Fruit fly (Drosophila melanogaster) whole organism, embryonic: ENCODE data around the gene Sptr.

ENCODE experiments used
- Aef1 ChIP-seq: fragments of 200-800 bp; sonication (Bioruptor generic); IDR thresholded peaks from 3 replicates; pipeline ENCODE4 v1.3.6; 2022; ENCODE audit warnings: missing biosample characterization, missing genetic modification characterization
- CG10979 ChIP-seq: fragments of 200-800 bp; sonication (Bioruptor generic); optimal IDR thresholded peaks from 2 replicates; lab custom pipeline; 2018; ENCODE audit warnings: missing biosample characterization, mild to moderate bottlenecking, missing genetic modification characterization, moderate library complexity
- CG13287 ChIP-seq: fragments of 200-800 bp; sonication (Bioruptor generic); IDR thresholded peaks from 2 replicates; pipeline ENCODE4 v1.3.6; 2022; ENCODE audit warnings: missing biosample characterization, missing genetic modification characterization; ENCODE audit not compliant: partially characterized antibody
- CG14441 ChIP-seq: fragments of 200-800 bp; sonication (Bioruptor generic); IDR thresholded peaks from 2 replicates; pipeline ENCODE4 v1.3.6; 2022; ENCODE audit warnings: missing biosample characterization, missing genetic modification characterization
- CG1603 ChIP-seq: fragments of 200-800 bp; sonication (Bioruptor generic); optimal IDR thresholded peaks from 2 replicates; lab custom pipeline; 2019; ENCODE audit warnings: missing biosample characterization, mild to moderate bottlenecking, missing genetic modification characterization, moderate library complexity
- CG18476 ChIP-seq: fragments of 200-800 bp; sonication (Bioruptor generic); optimal IDR thresholded peaks from 2 replicates; lab custom pipeline; 2016; ENCODE audit warnings: missing biosample characterization, mild to moderate bottlenecking, missing genetic modification characterization
- CG31365 ChIP-seq: fragments of 200-800 bp; sonication (Bioruptor generic); optimal IDR thresholded peaks from 2 replicates; lab custom pipeline; 2018; ENCODE audit warnings: missing biosample characterization, mild to moderate bottlenecking, missing genetic modification characterization
- CG34422 ChIP-seq: fragments of 200-800 bp; sonication (Bioruptor generic); IDR thresholded peaks from 3 replicates; pipeline ENCODE4 v1.3.6; 2022; ENCODE audit warnings: missing biosample characterization, missing genetic modification characterization
- CG6791 ChIP-seq: fragments of 200-800 bp; sonication (Bioruptor generic); IDR thresholded peaks from 3 replicates; pipeline ENCODE4 v1.3.6; 2022; ENCODE audit warnings: missing biosample characterization, missing genetic modification characterization; ENCODE audit not compliant: partially characterized antibody
- CG6854 ChIP-seq: fragments of 200-800 bp; sonication (Bioruptor generic); optimal IDR thresholded peaks from 3 replicates; lab custom pipeline; 2017; ENCODE audit warnings: missing biosample characterization, mild to moderate bottlenecking, missing genetic modification characterization
- CG7357 ChIP-seq: fragments of 200-800 bp; sonication (Bioruptor generic); IDR thresholded peaks from 3 replicates; pipeline ENCODE4 v1.3.6; 2022; ENCODE audit warnings: missing biosample characterization, missing genetic modification characterization
- CG7372 ChIP-seq: fragments of 200-800 bp; sonication (Bioruptor generic); IDR thresholded peaks from 2 replicates; pipeline ENCODE4 v1.3.6; 2022; ENCODE audit warnings: missing biosample characterization, missing genetic modification characterization
- CG7745 ChIP-seq: fragments of 200-800 bp; sonication (Bioruptor generic); optimal IDR thresholded peaks from 2 replicates; lab custom pipeline; 2018; ENCODE audit warnings: missing biosample characterization, mild to moderate bottlenecking, missing genetic modification characterization, moderate library complexity
- CG8290 ChIP-seq, 3 experiments: fragments of 200-800 bp; sonication (Bioruptor generic); optimal IDR thresholded peaks; 2 replicates each; lab custom pipeline; 2016 to 2019; ENCODE audit warnings: missing biosample characterization in 3 of 3, missing genetic modification characterization in 3 of 3, mild to moderate bottlenecking in 2 of 3, moderate library complexity in 1 of 3
- CTCF ChIP-seq: fragments of 200-800 bp; sonication (Bioruptor generic); optimal IDR thresholded peaks from 2 replicates; lab custom pipeline; 2017; ENCODE audit warnings: missing biosample characterization, mild to moderate bottlenecking, missing genetic modification characterization, moderate library complexity
- E2f1 ChIP-seq: fragments of 200-800 bp; sonication (Bioruptor generic); IDR thresholded peaks from 2 replicates; pipeline ENCODE4 v1.3.6; 2022; ENCODE audit warnings: missing biosample characterization, missing genetic modification characterization
- Fer1 ChIP-seq: fragments of 200-800 bp; sonication (Bioruptor generic); optimal IDR thresholded peaks from 2 replicates; lab custom pipeline; 2017; ENCODE audit warnings: missing biosample characterization, mild to moderate bottlenecking, missing genetic modification characterization
- HHEX ChIP-seq: fragments of 200-800 bp; sonication (Bioruptor generic); optimal IDR thresholded peaks from 3 replicates; lab custom pipeline; 2017; ENCODE audit warnings: missing biosample characterization, mild to moderate bottlenecking, missing genetic modification characterization, missing genetic modification reagents
- Hr39 ChIP-seq: fragments of >200 bp; optimal IDR thresholded peaks from 2 replicates; lab custom pipeline; 2017
- Kr ChIP-seq: fragments of 200-800 bp; sonication (Bioruptor generic); optimal IDR thresholded peaks from 2 replicates; lab custom pipeline; 2017; ENCODE audit warnings: missing biosample characterization, mild to moderate bottlenecking, missing genetic modification characterization
- Nf-YB ChIP-seq: fragments of 200-800 bp; sonication (Bioruptor generic); optimal IDR thresholded peaks from 3 replicates; lab custom pipeline; 2019; ENCODE audit warnings: missing biosample characterization, mild to moderate bottlenecking, missing genetic modification characterization, moderate library complexity
- Nf-YC ChIP-seq: fragments of 200-800 bp; optimal IDR thresholded peaks from 3 replicates; lab custom pipeline; 2019; ENCODE audit warnings: missing biosample characterization, mild to moderate bottlenecking, missing genetic modification characterization, moderate library complexity
- Ravus ChIP-seq: fragments of 200-800 bp; sonication (Bioruptor generic); IDR thresholded peaks from 2 replicates; pipeline ENCODE4 v1.3.6; 2022; ENCODE audit warnings: missing biosample characterization, missing genetic modification characterization
- Ssrp ChIP-seq: fragments of 200-800 bp; sonication (Bioruptor generic); optimal IDR thresholded peaks from 2 replicates; lab custom pipeline; 2018; ENCODE audit warnings: missing biosample characterization, mild to moderate bottlenecking, missing genetic modification characterization, moderate library complexity
- aop ChIP-seq: fragments of 200-800 bp; sonication (Bioruptor generic); IDR thresholded peaks from 2 replicates; pipeline ENCODE4 v1.3.6; 2022; ENCODE audit warnings: missing biosample characterization, missing genetic modification characterization
- cato ChIP-seq: fragments of 200-800 bp; sonication (Bioruptor generic); optimal IDR thresholded peaks from 2 replicates; lab custom pipeline; 2016; ENCODE audit warnings: missing biosample characterization, missing genetic modification characterization, borderline replicate concordance
- eyg ChIP-seq: fragments of 200-800 bp; sonication (Bioruptor generic); optimal IDR thresholded peaks from 3 replicates; lab custom pipeline; 2016; ENCODE audit warnings: missing biosample characterization, missing genetic modification characterization
- fru ChIP-seq: fragments of >200 bp; optimal IDR thresholded peaks from 2 replicates; lab custom pipeline; 2017
- gfzf ChIP-seq: fragments of 200-800 bp; sonication (Bioruptor generic); optimal IDR thresholded peaks from 2 replicates; lab custom pipeline; 2016; ENCODE audit warnings: missing biosample characterization, mild to moderate bottlenecking, missing genetic modification characterization, moderate library complexity
- grau ChIP-seq: fragments of 200-800 bp; optimal IDR thresholded peaks from 3 replicates; lab custom pipeline; 2019; ENCODE audit warnings: missing biosample characterization, mild to moderate bottlenecking, missing genetic modification characterization, moderate library complexity
- h ChIP-seq: fragments of >200 bp; optimal IDR thresholded peaks from 2 replicates; lab custom pipeline; 2017
- her ChIP-seq: fragments of 200-800 bp; sonication (Bioruptor generic); optimal IDR thresholded peaks from 2 replicates; lab custom pipeline; 2016; ENCODE audit warnings: missing biosample characterization, missing genetic modification characterization
- inv ChIP-seq: fragments of 200-800 bp; sonication (Bioruptor generic); IDR thresholded peaks from 2 replicates; pipeline ENCODE4 v1.3.6; 2022; ENCODE audit warnings: missing biosample characterization, missing genetic modification characterization; ENCODE audit not compliant: partially characterized antibody
- kah ChIP-seq: fragments of 200-800 bp; sonication (Bioruptor generic); optimal IDR thresholded peaks from 2 replicates; lab custom pipeline; 2018; ENCODE audit warnings: missing biosample characterization, mild to moderate bottlenecking, missing genetic modification characterization
- ken ChIP-seq: fragments of 200-800 bp; sonication (Bioruptor generic); IDR thresholded peaks from 3 replicates; pipeline ENCODE4 v1.3.6; 2022; ENCODE audit warnings: missing biosample characterization, missing genetic modification characterization
- lilli ChIP-seq: fragments of 200-800 bp; sonication (Bioruptor generic); optimal IDR thresholded peaks from 3 replicates; lab custom pipeline; 2016; ENCODE audit warnings: missing biosample characterization, missing genetic modification characterization
- nom ChIP-seq: fragments of 200-800 bp; sonication (Bioruptor generic); optimal IDR thresholded peaks from 2 replicates; lab custom pipeline; 2017; ENCODE audit warnings: missing biosample characterization, missing genetic modification characterization, mild to moderate bottlenecking, moderate library complexity, missing genetic modification reagents
- p53 ChIP-seq: fragments of 200-800 bp; sonication (Bioruptor generic); optimal IDR thresholded peaks from 2 replicates; lab custom pipeline; 2016; ENCODE audit warnings: missing biosample characterization, missing genetic modification characterization
- row ChIP-seq: fragments of 200-800 bp; sonication (Bioruptor generic); IDR thresholded peaks from 3 replicates; pipeline ENCODE4 v1.3.6; 2022; ENCODE audit warnings: missing biosample characterization, missing genetic modification characterization
- run ChIP-seq: fragments of 200-800 bp; sonication (Bioruptor generic); optimal IDR thresholded peaks from 3 replicates; lab custom pipeline; 2018; ENCODE audit warnings: missing biosample characterization, mild to moderate bottlenecking, missing genetic modification characterization
- salm ChIP-seq: fragments of 200-800 bp; sonication (Bioruptor generic); optimal IDR thresholded peaks from 2 replicates; lab custom pipeline; 2018; ENCODE audit warnings: missing biosample characterization, mild to moderate bottlenecking, missing genetic modification characterization
- shn ChIP-seq: fragments of 200-800 bp; sonication (Bioruptor generic); optimal IDR thresholded peaks from 3 replicates; lab custom pipeline; 2016; ENCODE audit warnings: missing biosample characterization, missing genetic modification characterization
- sr ChIP-seq: fragments of 200-800 bp; sonication (Bioruptor generic); IDR thresholded peaks from 3 replicates; pipeline ENCODE4 v1.3.6; 2022; ENCODE audit warnings: missing biosample characterization, missing genetic modification characterization
- tin ChIP-seq: fragments of 200-800 bp; sonication (Bioruptor generic); optimal IDR thresholded peaks from 3 replicates; lab custom pipeline; 2016; ENCODE audit warnings: missing biosample characterization, missing genetic modification characterization
- tna ChIP-seq: fragments of 200-800 bp; sonication (Bioruptor generic); IDR thresholded peaks from 2 replicates; pipeline ENCODE4 v1.3.6; 2022; ENCODE audit warnings: missing biosample characterization, missing genetic modification characterization; ENCODE audit not compliant: partially characterized antibody
- vvl ChIP-seq: fragments of 200-800 bp; sonication (Bioruptor generic); IDR thresholded peaks from 2 replicates; pipeline ENCODE4 v1.3.6; 2022; ENCODE audit warnings: missing biosample characterization, missing genetic modification characterization

Gene Sptr

dm6 chrX:8450214-8450904, 13.9 kb downstream of the Sptr start (continued):
- peak; percentile 48; the same call in 2 of the 3 replicates for TF ChIP-seq row (GFP tag; lab: Robert Waterston, UW)
- TF ChIP-seq lilli (GFP tag; lab: Kevin White, UChicago), result peak; percentile 4

- TF ChIP-seq sr (peak; percentile 61; the same call in 1 of the 3 replicates), CG6854 (GFP tag; lab: Kevin White, UChicago) (no peak), CG6791 (GFP tag; lab: Robert Waterston, UW) (peak; percentile 57; the same call in 2 of the 3 replicates), CG8290 (GFP tag; optimal IDR thresholded peaks at IDR 0.05; lab: Kevin White, UChicago) (peak; percentile 50), CG8290 (tag; optimal IDR thresholded peaks at IDR 0.05; lab: Kevin White, UChicago) (no peak), CTCF (GFP tag; lab: Kevin White, UChicago) (peak; percentile 60), Hr39 (lab: Kevin White, UChicago) (peak; percentile 85), HHEX (GFP tag; lab: Kevin White, UChicago) (no peak), fru (no peak), Fer1 (GFP tag; lab: Kevin White, UChicago) (no peak), CG1603 (tag; lab: Kevin White, UChicago) (no peak)
These were observed 16.1 kb downstream of the Sptr start for dm6 chrX:8448171-8448570.

- TF ChIP-seq inv (GFP tag; lab: Robert Waterston, UW) (no peak), ken (no peak), shn (GFP tag; lab: Kevin White, UChicago) (no peak), CG34422 (no peak), CG7357 (GFP tag; lab: Robert Waterston, UW) (no peak), kah (GFP tag; lab: Kevin White, UChicago) (no peak), CG31365 (tag; lab: Kevin White, UChicago) (no peak), salm (tag; lab: Kevin White, UChicago) (no peak), Nf-YC (peak; percentile 50), E2f1 (no peak), Nf-YB (peak; percentile 78), p53 (GFP tag; lab: Kevin White, UChicago) (no peak), tna (GFP tag; lab: Robert Waterston, UW) (no peak)
These were observed 17.1 kb downstream of the Sptr start for dm6 chrX:8447166-8447565.

- TF ChIP-seq aop (GFP tag; lab: Robert Waterston, UW) (no peak), Ssrp (tag; lab: Kevin White, UChicago) (peak; percentile 81), nom (GFP tag; lab: Kevin White, UChicago) (no peak), CG10979 (tag; lab: Kevin White, UChicago) (peak; percentile 86), Ravus (GFP tag; lab: Robert Waterston, UW) (no peak), gfzf (GFP tag; lab: Kevin White, UChicago) (no peak), Kr (no peak), Aef1 (GFP tag; lab: Robert Waterston, UW) (no peak), CG7372 (GFP tag; lab: Robert Waterston, UW) (0 out of 2 replicates have a peak, but pooled peaks have one; percentile 8), her (GFP tag; lab: Kevin White, UChicago) (no peak), CG14441 (GFP tag; lab: Robert Waterston, UW) (no peak), CG7745 (tag; lab: Kevin White, UChicago) (no peak), run (tag; lab: Kevin White, UChicago) (no peak), grau (tag; lab: Kevin White, UChicago) (peak; percentile 81), cato (GFP tag; lab: Kevin White, UChicago) (no peak), h (lab: Kevin White, UChicago) (no peak), vvl (GFP tag; lab: Robert Waterston, UW) (peak; percentile 36; the same call in 1 of the 2 replicates), eyg (GFP tag; lab: Kevin White, UChicago) (no peak), CG18476 (GFP tag; lab: Kevin White, UChicago) (no peak), CG13287 (no peak), tin (peak; percentile 5)
These were observed 19.2 kb downstream of the Sptr start for dm6 chrX:8444883-8445572.
